Worm (Caenorhabditis elegans) whole organism, L4 larva: ENCODE results near the gene meg-2.

ENCODE experiments used
- T20F7.1 ChIP-seq: fragments of 200-800 bp; sonication (Bioruptor generic); optimal IDR thresholded peaks from 2 replicates; lab custom pipeline; 2018; ENCODE audit warnings: mild to moderate bottlenecking, missing genetic modification characterization, missing compliant biosample characterization
- ZK546.5 ChIP-seq, 2 experiments: sonication (generic microtip); optimal IDR thresholded peaks; 2 replicates each; lab custom pipeline; 2017; ENCODE audit warnings: missing biosample characterization in 2 of 2, missing genetic modification characterization in 2 of 2
- fkh-10 ChIP-seq: fragments of 150-350 bp; optimal IDR thresholded peaks from 2 replicates; lab custom pipeline; 2014; ENCODE audit warnings: missing biosample characterization, missing genetic modification reagents, missing genetic modification characterization
- fos-1 ChIP-seq: fragments of 150-350 bp; optimal IDR thresholded peaks from 2 replicates; lab custom pipeline; 2014; ENCODE audit warnings: missing biosample characterization, missing genetic modification characterization
- lin-15B ChIP-seq: fragments of 150-350 bp; sonication (generic microtip); optimal IDR thresholded peaks from 3 replicates; lab custom pipeline; 2014; ENCODE audit warnings: missing biosample characterization, missing genetic modification characterization
- lin-38 ChIP-seq: fragments of 200-800 bp; sonication (Bioruptor generic); IDR thresholded peaks from 2 replicates; pipeline ENCODE4 v1.3.6; 2022; ENCODE audit warnings: missing genetic modification reagents, missing genetic modification characterization, missing compliant biosample characterization
- pha-4 ChIP-seq, 2 experiments: fragments of 150-350 bp in 1 of 2; fragments of 200-800 bp in 1 of 2; sonication (Bioruptor generic) in 1 of 2; IDR thresholded peaks in 1 of 2; optimal IDR thresholded peaks in 1 of 2; 2 replicates each; pipeline versions ENCODE4 v1.3.6 to Lab custom; 2014 to 2022; ENCODE audit warnings: missing genetic modification characterization in 2 of 2, missing genetic modification reagents in 2 of 2, missing biosample characterization in 1 of 2, missing compliant biosample characterization in 1 of 2
- snpc-4 ChIP-seq: fragments of 150-350 bp; optimal IDR thresholded peaks from 2 replicates; lab custom pipeline; 2014; ENCODE audit warnings: missing biosample characterization, missing genetic modification characterization
- zag-1 ChIP-seq: fragments of 150-350 bp; optimal IDR thresholded peaks from 2 replicates; lab custom pipeline; 2014; ENCODE audit warnings: missing biosample characterization, missing genetic modification characterization

DNA sequence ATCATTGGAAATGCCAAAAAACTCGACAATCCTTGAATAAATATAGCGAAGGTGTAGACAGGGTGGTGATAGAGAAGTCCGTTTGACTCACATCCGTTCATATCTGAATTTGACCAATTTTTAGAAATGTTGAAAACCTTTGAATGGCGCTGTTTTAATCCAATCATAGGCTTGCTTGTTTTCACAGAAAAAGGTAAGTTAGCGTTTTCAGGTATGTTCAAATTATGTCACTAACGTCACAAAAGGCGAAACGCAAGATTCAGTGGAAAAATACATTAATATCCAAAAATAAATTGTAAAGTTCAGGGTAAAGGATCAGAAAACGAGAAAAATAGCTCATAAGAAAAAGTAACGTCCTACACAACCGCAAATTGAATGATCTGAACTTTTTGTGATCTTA, 25.9 kb downstream of the meg-2 start, which contains the start of gene sra-38:
- no peak for TF ChIP-seq pha-4 (GFP tag; IDR thresholded peaks at IDR 0.05; lab: Robert Waterston, UW)
- no peak for TF ChIP-seq pha-4 (tag; optimal IDR thresholded peaks at IDR 0.05; lab: Kevin White, UChicago)
- TF ChIP-seq zag-1: no peak
- TF ChIP-seq lin-15B: no peak
- no peak for TF ChIP-seq T20F7.1
- no peak for TF ChIP-seq fkh-10 (GFP tag; lab: Kevin White, UChicago)
- no peak for TF ChIP-seq snpc-4
- no peak for TF ChIP-seq lin-38 (GFP tag; lab: Robert Waterston, UW)
- TF ChIP-seq fos-1 (tag; lab: Kevin White, UChicago): no peak
- no peak for TF ChIP-seq ZK546.5 (tag; optimal IDR thresholded peaks at IDR 0.05; lab: Kevin White, UChicago)
